Worm (Caenorhabditis elegans): Measurements from ENCODE around the gene stn-2.
"Not testable (repeated sequence)": the region's sequence is repeated elsewhere in the genome, so short reads cannot be mapped to it uniquely, and the experiment has no call there.

Gene stn-2

DNA sequence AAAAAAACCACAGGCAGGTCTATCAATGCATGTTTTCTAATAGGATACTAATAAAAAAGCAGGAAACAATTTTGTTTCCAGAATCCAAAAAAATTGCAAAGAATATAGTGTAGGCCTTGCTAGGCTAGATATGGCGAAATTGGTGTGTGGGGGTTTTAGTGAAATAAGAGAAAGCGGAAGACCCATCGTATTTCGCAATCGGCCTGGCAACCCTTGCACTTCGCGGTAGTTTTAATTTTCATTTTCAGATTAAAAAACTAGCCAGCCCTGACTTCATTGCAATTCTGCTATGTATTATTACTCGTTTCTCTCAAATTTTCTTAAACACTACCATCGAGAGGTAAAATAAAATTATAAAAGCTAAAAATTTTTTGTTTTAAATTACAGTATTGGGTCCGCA, 5.5 kb downstream of the stn-2 start:
- TF ChIP-seq cebp-1 (GFP tag; IDR thresholded peaks at IDR 0.05) (0 out of 2 replicates have a peak, but pooled peaks have one; percentile 41), cebp-1 (tag; optimal IDR thresholded peaks at IDR 0.05) (peak; percentile 95), snpc-1.3 (tag; optimal IDR thresholded peaks at IDR 0.05; ENCODE audit: insufficient read depth) (no peak)

DNA sequence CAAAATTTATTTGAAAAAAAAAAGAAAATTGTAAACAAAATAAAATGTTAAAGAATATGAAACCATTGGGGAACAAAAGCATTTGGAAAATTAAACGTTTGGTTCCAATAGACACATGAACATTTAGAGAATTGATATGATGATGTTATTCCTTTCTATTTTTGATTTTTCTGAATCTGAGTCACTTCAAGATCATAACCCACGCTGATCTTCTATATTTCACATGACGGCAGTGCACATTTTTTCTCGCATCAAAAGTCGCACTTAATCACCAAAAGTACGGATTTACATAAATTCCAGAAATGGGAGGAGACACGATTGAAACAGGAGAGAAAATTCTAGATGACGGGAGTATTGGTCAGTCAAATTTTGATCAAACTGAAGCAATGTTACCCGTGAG, 7.7 kb downstream of the stn-2 start, which contains the start of gene F27D9.2:
Gene F27D9.2, plus strand, starts transcription at position 301 of the 400 bp plus-strand sequence.
- TF ChIP-seq cebp-2 (GFP tag; IDR thresholded peaks at IDR 0.05) (no peak), snpc-1.3 (tag; optimal IDR thresholded peaks at IDR 0.05; ENCODE audit: insufficient read depth) (no peak), ets-4 (GFP tag; optimal IDR thresholded peaks at IDR 0.05) (no peak), zim-3 (tag; optimal IDR thresholded peaks at IDR 0.05) (no peak), ZK185.1 (tag; optimal IDR thresholded peaks at IDR 0.05; ENCODE audit: poor library complexity, severe bottlenecking) (no peak), madf-10 (tag; optimal IDR thresholded peaks at IDR 0.05) (no peak), mxl-1 (tag; optimal IDR thresholded peaks at IDR 0.05) (no peak), D2030.7 (GFP tag; IDR thresholded peaks at IDR 0.05) (no peak)

DNA sequence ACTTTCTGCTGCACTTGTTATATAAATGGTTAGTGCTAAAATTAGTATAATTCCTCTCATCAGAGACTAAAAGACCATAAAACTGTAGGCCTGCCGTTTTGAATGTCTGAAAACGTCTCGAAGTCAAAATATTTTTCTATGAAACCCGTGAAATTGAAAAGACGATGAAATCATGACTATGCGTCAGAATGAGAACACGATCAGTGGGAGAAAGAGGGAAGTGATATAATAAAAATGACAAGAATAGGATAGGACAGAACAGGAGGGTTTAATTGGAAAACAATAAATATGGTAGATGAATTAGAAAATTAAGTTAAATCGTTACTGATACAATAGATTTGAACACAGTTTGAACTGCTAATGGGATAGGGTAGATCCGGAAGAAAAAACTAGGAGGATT, 9.8 kb downstream of the stn-2 start, which contains the start of gene F27D9.7:
Gene F27D9.7, minus strand, starts transcription at position 101 of the 400 bp plus-strand sequence.
- no peak for TF ChIP-seq akir-1 (GFP tag; optimal IDR thresholded peaks at IDR 0.05)
- TF ChIP-seq unc-130 (GFP tag; optimal IDR thresholded peaks at IDR 0.05) = no peak
- no peak for TF ChIP-seq attf-3 (GFP tag; conservative IDR thresholded peaks at IDR 0.05)
- no peak for TF ChIP-seq sptf-2 (GFP tag; optimal IDR thresholded peaks at IDR 0.05)
- TF ChIP-seq hlh-26 (GFP tag; conservative IDR thresholded peaks at IDR 0.05) = no peak
- TF ChIP-seq F57C9.4 (tag; optimal IDR thresholded peaks at IDR 0.05) = no peak
- no peak for TF ChIP-seq pha-4 (tag; optimal IDR thresholded peaks at IDR 0.05)
- TF ChIP-seq ccch-3 (GFP tag; optimal IDR thresholded peaks at IDR 0.05) = no peak
- TF ChIP-seq fkh-3 (tag; optimal IDR thresholded peaks at IDR 0.05) = no peak
- TF ChIP-seq F49E8.2 (tag; optimal IDR thresholded peaks at IDR 0.05; ENCODE audit: insufficient read depth) = no peak

DNA sequence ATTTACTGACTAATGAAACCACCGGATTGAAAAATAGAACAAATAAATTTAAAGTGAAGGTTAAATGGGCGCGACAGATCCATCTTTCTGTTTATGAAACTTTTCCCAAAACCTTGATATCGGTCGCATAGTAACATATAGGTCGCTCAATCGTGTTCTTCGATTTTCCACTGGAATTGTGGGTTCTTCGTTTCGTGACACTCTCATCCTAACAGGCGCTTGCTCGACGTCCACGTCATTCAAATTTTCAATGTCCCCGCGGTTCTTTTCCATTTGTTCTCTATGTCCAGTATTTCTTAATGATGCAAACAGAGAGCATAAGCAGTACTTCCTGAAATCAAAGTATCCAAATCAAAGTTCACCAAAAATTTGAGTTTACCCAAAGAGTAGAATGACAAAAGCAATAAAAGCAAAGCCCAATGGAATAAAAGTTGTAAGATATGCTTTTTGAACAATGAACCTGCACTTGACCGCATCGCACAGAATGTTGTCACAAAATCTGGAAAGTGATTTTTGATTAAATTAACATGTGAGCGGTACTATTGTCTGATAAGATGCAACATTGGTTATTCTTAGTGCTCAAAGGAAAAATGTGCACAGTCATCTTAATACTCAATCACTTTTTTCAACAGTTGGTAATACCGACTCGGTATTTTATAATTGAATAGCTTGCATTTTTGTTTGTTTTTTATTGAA, 12.9 kb downstream of the stn-2 start, which contains the start of gene F27D9.13:
Gene F27D9.13, minus strand, starts transcription at position 51 of the 696 bp plus-strand sequence.
- no peak for TF ChIP-seq ztf-6 (GFP tag; IDR thresholded peaks at IDR 0.05)
- no peak for TF ChIP-seq hlh-26 (GFP tag; conservative IDR thresholded peaks at IDR 0.05)
- no peak for TF ChIP-seq rec-8 (tag; optimal IDR thresholded peaks at IDR 0.05)
- TF ChIP-seq ztf-26 (tag; optimal IDR thresholded peaks at IDR 0.05) = no peak
- no peak for TF ChIP-seq F57C9.4 (tag; optimal IDR thresholded peaks at IDR 0.05)
- TF ChIP-seq hlh-12 (tag; optimal IDR thresholded peaks at IDR 0.05) = no peak
- TF ChIP-seq nhr-80 (tag; optimal IDR thresholded peaks at IDR 0.05) = peak; percentile 37
- TF ChIP-seq egl-18 (GFP tag; IDR thresholded peaks at IDR 0.05) = no peak

DNA sequence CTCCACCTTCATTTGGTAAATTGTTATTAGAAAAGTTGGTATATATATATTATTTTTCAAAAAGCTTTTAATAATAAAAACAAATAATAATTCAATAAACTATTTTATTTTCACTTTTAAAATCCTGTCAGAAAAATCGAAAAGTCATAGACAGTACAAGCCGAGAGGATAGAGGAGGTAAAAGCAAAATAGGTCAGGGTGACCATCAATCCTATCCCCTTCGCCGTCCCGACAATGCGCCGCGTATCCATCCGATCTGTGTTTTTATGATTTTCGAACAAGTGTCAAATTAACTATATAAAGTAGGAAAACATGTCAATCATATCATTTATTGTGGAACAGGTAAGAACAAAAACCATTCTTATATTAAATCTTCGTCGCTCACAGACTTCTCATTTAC, 15.0 kb downstream of the stn-2 start:
- TF ChIP-seq chd-7 (tag; optimal IDR thresholded peaks at IDR 0.05) = no peak
- TF ChIP-seq F49E8.2 (tag; optimal IDR thresholded peaks at IDR 0.05; ENCODE audit: insufficient read depth) = no peak
- no peak for TF ChIP-seq bed-1 (GFP tag; IDR thresholded peaks at IDR 0.05)
- no peak for TF ChIP-seq ztf-3 (GFP tag; optimal IDR thresholded peaks at IDR 0.05)

DNA sequence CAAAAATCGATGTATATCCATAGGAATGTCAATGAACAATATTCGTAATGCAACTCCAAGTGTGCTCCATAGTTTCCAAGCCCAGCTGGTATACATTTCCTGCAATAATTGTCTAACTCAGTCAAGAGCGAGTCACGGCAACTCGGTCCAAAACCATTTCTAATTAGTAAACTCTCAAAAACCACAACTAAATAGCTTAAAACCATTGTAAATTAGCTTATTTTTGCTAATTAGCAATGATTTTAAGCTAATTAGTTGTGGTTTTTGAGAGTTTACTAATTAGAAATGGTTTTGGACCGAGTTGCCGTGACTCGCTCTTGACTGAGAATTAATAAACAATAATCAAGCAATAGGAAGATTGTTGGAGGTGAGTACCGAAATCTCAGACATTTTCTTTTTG, 15.6 kb downstream of the stn-2 start, which contains the start of gene dhs-29:
Gene dhs-29, minus strand, starts transcription at position 101 of the 400 bp plus-strand sequence.
- not testable (repeated sequence) for TF ChIP-seq attf-3 (GFP tag; conservative IDR thresholded peaks at IDR 0.05); somi-1 (GFP tag; optimal IDR thresholded peaks at IDR 0.05); ZK185.1 (tag; optimal IDR thresholded peaks at IDR 0.05; ENCODE audit: poor library complexity, severe bottlenecking)

Measured in whole organism, young adult.